Worm (Caenorhabditis elegans) whole organism, young adult: Measurements from ENCODE around the gene F40F8.1.

ENCODE experiments used
- B0019.2 ChIP-seq: fragments of 200-800 bp; sonication (Bioruptor generic); conservative IDR thresholded peaks from 2 replicates; pipeline ENCODE4 v1.3.6; 2022; ENCODE audit warnings: missing genetic modification reagents, missing genetic modification characterization, missing compliant biosample characterization
- B0336.3 ChIP-seq: fragments of 200-800 bp; sonication (Bioruptor generic); IDR thresholded peaks from 2 replicates; pipeline ENCODE4 v1.3.6; 2022; ENCODE audit warnings: missing genetic modification characterization, missing compliant biosample characterization
- C17E4.6 ChIP-seq: fragments of 200-800 bp; sonication (Bioruptor generic); IDR thresholded peaks from 2 replicates; pipeline ENCODE4 v1.3.6; 2022; ENCODE audit warnings: missing genetic modification reagents, missing genetic modification characterization, missing compliant biosample characterization
- F10E7.11 ChIP-seq: sonication (generic microtip); optimal IDR thresholded peaks from 2 replicates; lab custom pipeline; 2017; ENCODE audit warnings: mild to moderate bottlenecking, missing genetic modification characterization, moderate library complexity, missing compliant biosample characterization
- F23B12.7 ChIP-seq: sonication (generic microtip); optimal IDR thresholded peaks from 2 replicates; lab custom pipeline; 2017; ENCODE audit warnings: missing genetic modification characterization, mild to moderate bottlenecking, missing compliant biosample characterization, antibody characterized with exemption, moderate library complexity; ENCODE audit not compliant: insufficient read depth
- F39B2.1 ChIP-seq: fragments of 200-800 bp; sonication (Bioruptor generic); IDR thresholded peaks from 2 replicates; pipeline ENCODE4 v1.3.6; 2022; ENCODE audit warnings: missing genetic modification reagents, missing genetic modification characterization, missing compliant biosample characterization
- T07F8.4 ChIP-seq: sonication (generic microtip); optimal IDR thresholded peaks from 2 replicates; lab custom pipeline; 2016; ENCODE audit warnings: mild to moderate bottlenecking, missing genetic modification characterization, moderate library complexity, missing compliant biosample characterization
- Y53G8AR.9 ChIP-seq: fragments of 200-800 bp; sonication (Bioruptor generic); conservative IDR thresholded peaks from 2 replicates; pipeline ENCODE4 v1.3.6; 2022; ENCODE audit warnings: missing genetic modification reagents, missing genetic modification characterization, missing compliant biosample characterization
- ZK185.1 ChIP-seq: sonication (generic microtip); optimal IDR thresholded peaks from 2 replicates; lab custom pipeline; 2016; ENCODE audit warnings: mild to moderate bottlenecking, missing genetic modification characterization, missing compliant biosample characterization; ENCODE audit not compliant: poor library complexity, severe bottlenecking
- aptf-2 ChIP-seq: fragments of 200-800 bp; sonication (Bioruptor generic); conservative IDR thresholded peaks from 2 replicates; pipeline ENCODE4 v1.3.6; 2022; ENCODE audit warnings: missing genetic modification reagents, missing genetic modification characterization, missing compliant biosample characterization
- aptf-3 ChIP-seq: fragments of 200-800 bp; sonication (Bioruptor generic); IDR thresholded peaks from 2 replicates; pipeline ENCODE4 v1.3.6; 2022; ENCODE audit warnings: missing genetic modification characterization, missing compliant biosample characterization
- atf-7 ChIP-seq: sonication (generic microtip); optimal IDR thresholded peaks from 2 replicates; lab custom pipeline; 2017; ENCODE audit warnings: mild to moderate bottlenecking, missing genetic modification characterization, missing compliant biosample characterization
- athp-1 ChIP-seq: sonication (generic microtip); optimal IDR thresholded peaks from 2 replicates; lab custom pipeline; 2017; ENCODE audit warnings: mild to moderate bottlenecking, missing genetic modification characterization, missing compliant biosample characterization
- attf-6 ChIP-seq: fragments of 200-800 bp; sonication (Bioruptor generic); IDR thresholded peaks from 2 replicates; pipeline ENCODE4 v1.3.6; 2022; ENCODE audit warnings: missing genetic modification reagents, missing genetic modification characterization, missing compliant biosample characterization
- bed-1 ChIP-seq: fragments of 200-800 bp; sonication (Bioruptor generic); IDR thresholded peaks from 2 replicates; pipeline ENCODE4 v1.3.6; 2022; ENCODE audit warnings: missing genetic modification reagents, missing genetic modification characterization, missing compliant biosample characterization
- cebp-1 ChIP-seq, 2 experiments: fragments of 200-800 bp in 1 of 2; sonication (Bioruptor generic) in 1 of 2; sonication (generic microtip) in 1 of 2; IDR thresholded peaks in 1 of 2; optimal IDR thresholded peaks in 1 of 2; 2 replicates each; pipeline versions ENCODE4 v1.3.6 to Lab custom; 2017 to 2022; ENCODE audit warnings: missing compliant biosample characterization in 2 of 2, missing genetic modification characterization in 2 of 2, mild to moderate bottlenecking in 1 of 2, missing genetic modification reagents in 1 of 2, moderate library complexity in 1 of 2
- ceh-100 ChIP-seq: fragments of 200-800 bp; sonication (Bioruptor generic); IDR thresholded peaks from 2 replicates; pipeline ENCODE4 v1.3.6; 2022; ENCODE audit warnings: missing genetic modification reagents, missing genetic modification characterization, missing compliant biosample characterization
- ceh-27 ChIP-seq: fragments of 200-800 bp; sonication (Bioruptor generic); optimal IDR thresholded peaks from 2 replicates; lab custom pipeline; 2018; ENCODE audit warnings: mild to moderate bottlenecking, missing genetic modification characterization, moderate library complexity, missing compliant biosample characterization
- ceh-40 ChIP-seq: fragments of 200-800 bp; sonication (Bioruptor generic); IDR thresholded peaks from 2 replicates; pipeline ENCODE4 v1.3.6; 2022; ENCODE audit warnings: missing genetic modification characterization, missing compliant biosample characterization
- die-1 ChIP-seq: sonication (generic microtip); optimal IDR thresholded peaks from 2 replicates; lab custom pipeline; 2016; ENCODE audit warnings: missing genotype, mild to moderate bottlenecking, missing genetic modification characterization, missing compliant biosample characterization
- egl-18 ChIP-seq: fragments of 200-800 bp; sonication (Bioruptor generic); IDR thresholded peaks from 2 replicates; pipeline ENCODE4 v1.3.6; 2022; ENCODE audit warnings: missing genetic modification reagents, missing genetic modification characterization, missing compliant biosample characterization
- egrh-3 ChIP-seq: fragments of 200-800 bp; sonication (Bioruptor generic); IDR thresholded peaks from 2 replicates; pipeline ENCODE4 v1.3.6; 2022; ENCODE audit warnings: missing genetic modification reagents, missing genetic modification characterization, missing compliant biosample characterization
- ets-4 ChIP-seq: fragments of 200-800 bp; sonication (Bioruptor generic); optimal IDR thresholded peaks from 2 replicates; lab custom pipeline; 2018; ENCODE audit warnings: mild to moderate bottlenecking, missing genetic modification characterization, missing compliant biosample characterization
- him-1 ChIP-seq: sonication (generic microtip); optimal IDR thresholded peaks from 2 replicates; lab custom pipeline; 2016; ENCODE audit warnings: missing genotype, missing genetic modification reagents, missing genetic modification characterization, missing compliant biosample characterization
- hlh-26 ChIP-seq: fragments of 200-800 bp; sonication (Bioruptor generic); conservative IDR thresholded peaks from 2 replicates; pipeline ENCODE4 v1.3.6; 2022; ENCODE audit warnings: missing genetic modification reagents, missing genetic modification characterization, missing compliant biosample characterization
- hmg-1.2 ChIP-seq: fragments of 200-800 bp; sonication (Bioruptor generic); IDR thresholded peaks from 2 replicates; pipeline ENCODE4 v1.3.6; 2022; ENCODE audit warnings: missing genetic modification reagents, missing genetic modification characterization, missing compliant biosample characterization
- let-526 ChIP-seq: fragments of 200-800 bp; sonication (Bioruptor generic); IDR thresholded peaks from 2 replicates; pipeline ENCODE4 v1.3.6; 2022; ENCODE audit warnings: missing genetic modification reagents, missing genetic modification characterization, missing compliant biosample characterization
- madf-3 ChIP-seq: fragments of 200-800 bp; sonication (Bioruptor generic); IDR thresholded peaks from 2 replicates; pipeline ENCODE4 v1.3.6; 2022; ENCODE audit warnings: missing genetic modification reagents, missing genetic modification characterization, missing compliant biosample characterization
- mcd-1 ChIP-seq: fragments of 200-800 bp; sonication (Bioruptor generic); IDR thresholded peaks from 2 replicates; pipeline ENCODE4 v1.3.6; 2022; ENCODE audit warnings: missing genetic modification reagents, missing genetic modification characterization, missing compliant biosample characterization
- mes-4 ChIP-seq: sonication (generic microtip); optimal IDR thresholded peaks from 2 replicates; lab custom pipeline; 2016; ENCODE audit warnings: missing genotype, missing genetic modification characterization, missing compliant biosample characterization
- nfya-1 ChIP-seq: sonication (generic microtip); optimal IDR thresholded peaks from 2 replicates; lab custom pipeline; 2017; ENCODE audit warnings: antibody characterized with exemption, missing compliant biosample characterization, missing genetic modification characterization, borderline replicate concordance; ENCODE audit not compliant: insufficient read depth
- nfya-2 ChIP-seq: fragments of 200-800 bp; sonication (Bioruptor generic); IDR thresholded peaks from 2 replicates; pipeline ENCODE4 v1.3.6; 2022; ENCODE audit warnings: missing genetic modification reagents, missing genetic modification characterization, missing compliant biosample characterization
- nfyb-1 ChIP-seq: fragments of 200-800 bp; sonication (Bioruptor generic); IDR thresholded peaks from 2 replicates; pipeline ENCODE4 v1.3.6; 2022; ENCODE audit warnings: missing genetic modification reagents, missing genetic modification characterization, missing compliant biosample characterization
- nhr-120 ChIP-seq: fragments of 200-800 bp; sonication (Bioruptor generic); IDR thresholded peaks from 2 replicates; pipeline ENCODE4 v1.3.6; 2022; ENCODE audit warnings: missing genetic modification characterization, missing compliant biosample characterization
- nhr-90 ChIP-seq: sonication (generic microtip); optimal IDR thresholded peaks from 2 replicates; lab custom pipeline; 2016; ENCODE audit warnings: missing genotype, mild to moderate bottlenecking, missing genetic modification characterization, missing compliant biosample characterization
- pha-4 ChIP-seq: fragments of 150-350 bp; sonication (generic microtip); optimal IDR thresholded peaks from 2 replicates; lab custom pipeline; 2014; ENCODE audit warnings: missing biosample characterization, missing genetic modification reagents, missing genetic modification characterization
- rec-8 ChIP-seq, 2 experiments: sonication (generic microtip); optimal IDR thresholded peaks; 2 replicates each; lab custom pipeline; 2016; ENCODE audit warnings: mild to moderate bottlenecking in 2 of 2, missing genetic modification characterization in 2 of 2, missing genetic modification reagents in 2 of 2, missing genotype in 2 of 2, missing biosample characterization in 1 of 2, missing compliant biosample characterization in 1 of 2, moderate library complexity in 1 of 2
- snpc-1.3 ChIP-seq: sonication (generic microtip); optimal IDR thresholded peaks from 2 replicates; lab custom pipeline; 2017; ENCODE audit warnings: missing genetic modification characterization, mild to moderate bottlenecking, missing compliant biosample characterization, antibody characterized with exemption, moderate library complexity, missing genotype, missing genetic modification reagents; ENCODE audit not compliant: insufficient read depth
- somi-1 ChIP-seq: fragments of 200-800 bp; sonication (Bioruptor generic); optimal IDR thresholded peaks from 2 replicates; lab custom pipeline; 2018; ENCODE audit warnings: mild to moderate bottlenecking, missing genetic modification characterization, missing compliant biosample characterization
- tbp1 ChIP-seq: fragments of 200-800 bp; sonication (Bioruptor generic); optimal IDR thresholded peaks from 2 replicates; lab custom pipeline; 2018; ENCODE audit warnings: mild to moderate bottlenecking, missing genetic modification characterization, missing compliant biosample characterization
- tbx-9 ChIP-seq: sonication (generic microtip); optimal IDR thresholded peaks from 2 replicates; lab custom pipeline; 2016; ENCODE audit warnings: borderline replicate concordance, missing genetic modification characterization, inconsistent platforms, missing compliant biosample characterization
- tlf-1 ChIP-seq: fragments of 200-800 bp; sonication (Bioruptor generic); optimal IDR thresholded peaks from 2 replicates; lab custom pipeline; 2018; ENCODE audit warnings: mild to moderate bottlenecking, missing genetic modification characterization, missing compliant biosample characterization
- unc-130 ChIP-seq: sonication (generic microtip); optimal IDR thresholded peaks from 2 replicates; lab custom pipeline; 2016; ENCODE audit warnings: missing genetic modification reagents, missing genetic modification characterization, missing compliant biosample characterization
- unc-62 ChIP-seq: fragments of 150-350 bp; optimal IDR thresholded peaks from 2 replicates; lab custom pipeline; 2014; ENCODE audit warnings: missing biosample characterization, missing genetic modification reagents, missing genetic modification characterization
- zfh-2 ChIP-seq: fragments of 200-800 bp; sonication (Bioruptor generic); conservative IDR thresholded peaks from 2 replicates; pipeline ENCODE4 v1.3.6; 2022; ENCODE audit warnings: missing genetic modification reagents, missing genetic modification characterization, missing compliant biosample characterization
- ztf-26 ChIP-seq: sonication (generic microtip); optimal IDR thresholded peaks from 2 replicates; lab custom pipeline; 2017; ENCODE audit warnings: missing genetic modification characterization, missing compliant biosample characterization
- ztf-28 ChIP-seq: fragments of 200-800 bp; sonication (Bioruptor generic); IDR thresholded peaks from 2 replicates; pipeline ENCODE4 v1.3.6; 2022; ENCODE audit warnings: missing genetic modification reagents, missing genetic modification characterization, missing compliant biosample characterization

The F40F8.1 gene

ce11 chrII:11126312-11127000 is 1.0 kb upstream of the F40F8.1 start, which contains the start of the genes rps-9 and lsm-1 (continued):
- TF ChIP-seq snpc-1.3 (tag; lab: Kevin White, UChicago): peak; percentile 10
- TF ChIP-seq B0019.2 (GFP tag; lab: Robert Waterston, UW): no peak
- 0 out of 2 replicates have a peak, but pooled peaks have one; percentile 28 for TF ChIP-seq madf-3 (GFP tag; lab: Robert Waterston, UW)
- no peak for TF ChIP-seq unc-130 (GFP tag; lab: Kevin White, UChicago)
- TF ChIP-seq ceh-27 (GFP tag; lab: Kevin White, UChicago): no peak
- no peak for TF ChIP-seq somi-1 (GFP tag; lab: Kevin White, UChicago)
- TF ChIP-seq let-526 (GFP tag; lab: Robert Waterston, UW): no peak
- TF ChIP-seq tbx-9 (tag; lab: Kevin White, UChicago): no peak
- no peak for TF ChIP-seq cebp-1 (GFP tag; IDR thresholded peaks at IDR 0.05; lab: Robert Waterston, UW)
- TF ChIP-seq cebp-1 (tag; optimal IDR thresholded peaks at IDR 0.05; lab: Kevin White, UChicago): peak; percentile 11
- TF ChIP-seq T07F8.4 (tag; lab: Kevin White, UChicago): no peak
- no peak for TF ChIP-seq ztf-28 (GFP tag; lab: Robert Waterston, UW)
- TF ChIP-seq ceh-40 (GFP tag; lab: Robert Waterston, UW): no peak
- no peak for TF ChIP-seq nfyb-1 (GFP tag; lab: Robert Waterston, UW)
- no peak for TF ChIP-seq aptf-2 (GFP tag; lab: Robert Waterston, UW)
- no peak for TF ChIP-seq hlh-26 (GFP tag; lab: Robert Waterston, UW)
- TF ChIP-seq tlf-1 (GFP tag; lab: Kevin White, UChicago): no peak
- TF ChIP-seq C17E4.6 (GFP tag; lab: Robert Waterston, UW): no peak
- TF ChIP-seq egl-18 (GFP tag; lab: Robert Waterston, UW): no peak
- TF ChIP-seq attf-6: no peak
- TF ChIP-seq pha-4 (tag; lab: Kevin White, UChicago): no peak
- TF ChIP-seq unc-62 (GFP tag; lab: Kevin White, UChicago): no peak
- no peak for TF ChIP-seq athp-1 (tag; lab: Kevin White, UChicago)
- no peak for TF ChIP-seq Y53G8AR.9 (GFP tag; lab: Robert Waterston, UW)
- TF ChIP-seq B0336.3 (GFP tag; lab: Robert Waterston, UW): no peak
- no peak for TF ChIP-seq ceh-100 (GFP tag; lab: Robert Waterston, UW)
- no peak for TF ChIP-seq rec-8 (tag; optimal IDR thresholded peaks at IDR 0.05; lab: Kevin White, UChicago)
- no peak for TF ChIP-seq aptf-3 (GFP tag; lab: Robert Waterston, UW)
- peak; percentile 36 for TF ChIP-seq tbp1 (GFP tag; lab: Kevin White, UChicago)
- TF ChIP-seq die-1 (tag; lab: Kevin White, UChicago): no peak
- no peak for TF ChIP-seq egrh-3 (GFP tag; lab: Robert Waterston, UW)
- no peak for TF ChIP-seq F39B2.1 (GFP tag; lab: Robert Waterston, UW)
- TF ChIP-seq mes-4 (tag; lab: Kevin White, UChicago): no peak
- TF ChIP-seq nhr-90: no peak
- no peak for TF ChIP-seq bed-1
- TF ChIP-seq nfya-1 (tag; lab: Kevin White, UChicago): no peak
- TF ChIP-seq mcd-1 (GFP tag; lab: Robert Waterston, UW): peak; percentile 69
- TF ChIP-seq ztf-26 (tag; lab: Kevin White, UChicago): no peak
- TF ChIP-seq ZK185.1: peak; percentile 41
- TF ChIP-seq F10E7.11 (tag; lab: Kevin White, UChicago): no peak
- no peak for TF ChIP-seq ets-4 (GFP tag; lab: Kevin White, UChicago)
- TF ChIP-seq zfh-2: no peak
- TF ChIP-seq nhr-120 (GFP tag; lab: Robert Waterston, UW): no peak
- TF ChIP-seq atf-7 (tag; lab: Kevin White, UChicago): no peak
- TF ChIP-seq F23B12.7: peak; percentile 83
- no peak for TF ChIP-seq nfya-2 (GFP tag; lab: Robert Waterston, UW)
- no peak for TF ChIP-seq him-1 (tag; lab: Kevin White, UChicago)
- TF ChIP-seq hmg-1.2 (GFP tag; lab: Robert Waterston, UW): peak; percentile 97
